Worm (Caenorhabditis elegans): ENCODE measurements around the gene C05D12.5.

Gene C05D12.5

ce11 chrII:11433942-11434341 lies at the start of gene C05D12.5:
TSS of gene C05D12.5 (plus strand) at chrII:11434242.
- TF ChIP-seq fkh-2 (tag; optimal IDR thresholded peaks at IDR 0.05) (no peak), zag-1 (tag; optimal IDR thresholded peaks at IDR 0.05) (no peak), elt-3 (tag; optimal IDR thresholded peaks at IDR 0.05) (no peak), hmg-11 (tag; optimal IDR thresholded peaks at IDR 0.05) (no peak), eor-1 (tag; optimal IDR thresholded peaks at IDR 0.05) (no peak), nhr-28 (tag; optimal IDR thresholded peaks at IDR 0.05) (no peak), nhr-76 (tag; optimal IDR thresholded peaks at IDR 0.05) (no peak), ZK546.5 (tag; optimal IDR thresholded peaks at IDR 0.05) (no peak), nhr-23 (tag; optimal IDR thresholded peaks at IDR 0.05) (no peak), skn-1 (tag; optimal IDR thresholded peaks at IDR 0.05) (no peak), snpc-4 (tag; optimal IDR thresholded peaks at IDR 0.05) (no peak), nhr-43 (tag; optimal IDR thresholded peaks at IDR 0.05; ENCODE audit: poor library complexity, severe bottlenecking) (no peak), lin-39 (tag; optimal IDR thresholded peaks at IDR 0.05) (no peak), daf-12 (tag; optimal IDR thresholded peaks at IDR 0.05) (no peak), nhr-25 (tag; optimal IDR thresholded peaks at IDR 0.05) (no peak), elt-2 (tag; optimal IDR thresholded peaks at IDR 0.05) (no peak), unc-39 (tag; optimal IDR thresholded peaks at IDR 0.05) (no peak)

- TF ChIP-seq lin-39 (tag; optimal IDR thresholded peaks at IDR 0.05) (no peak), daf-12 (tag; optimal IDR thresholded peaks at IDR 0.05) (no peak), nhr-11 (tag; optimal IDR thresholded peaks at IDR 0.05) (no peak), aly-2 (tag; optimal IDR thresholded peaks at IDR 0.05) (no peak), elt-1 (tag; optimal IDR thresholded peaks at IDR 0.05) (no peak), nhr-237 (tag; optimal IDR thresholded peaks at IDR 0.05) (no peak)
These were observed 47.1 kb upstream of the C05D12.5 start for ce11 chrII:11386950-11387349.

- TF ChIP-seq lin-39 (tag; optimal IDR thresholded peaks at IDR 0.05) (no peak), unc-39 (tag; optimal IDR thresholded peaks at IDR 0.05) (no peak), ceh-16 (tag; optimal IDR thresholded peaks at IDR 0.05) (no peak), lin-15B (tag; optimal IDR thresholded peaks at IDR 0.05) (no peak), mml-1 (tag; optimal IDR thresholded peaks at IDR 0.05) (no peak), eor-1 (tag; optimal IDR thresholded peaks at IDR 0.05) (no peak), nhr-12 (tag; optimal IDR thresholded peaks at IDR 0.05) (no peak), elt-2 (tag; optimal IDR thresholded peaks at IDR 0.05) (no peak), nhr-77 (tag; optimal IDR thresholded peaks at IDR 0.05) (no peak), ceh-82 (tag; optimal IDR thresholded peaks at IDR 0.05) (no peak), ztf-4 (tag; optimal IDR thresholded peaks at IDR 0.05) (no peak)
These were observed 43.2 kb upstream of the C05D12.5 start, which contains the start of gene shn-1 for ce11 chrII:11390865-11391264. TSS of gene shn-1 (minus strand) at chrII:11390965.

- no peak for TF ChIP-seq fkh-10 (GFP tag; optimal IDR thresholded peaks at IDR 0.05)
- no peak for TF ChIP-seq ceh-9 (tag; optimal IDR thresholded peaks at IDR 0.05)
- TF ChIP-seq fos-1 (tag; optimal IDR thresholded peaks at IDR 0.05) = no peak
- no peak for TF ChIP-seq nhr-11 (tag; optimal IDR thresholded peaks at IDR 0.05)
- TF ChIP-seq elt-1 (tag; optimal IDR thresholded peaks at IDR 0.05) = no peak
- no peak for TF ChIP-seq sea-2 (GFP tag; optimal IDR thresholded peaks at IDR 0.05)
- no peak for TF ChIP-seq nhr-23 (tag; optimal IDR thresholded peaks at IDR 0.05)
- TF ChIP-seq mdl-1 (tag; optimal IDR thresholded peaks at IDR 0.05) = no peak
- TF ChIP-seq nhr-77 (tag; optimal IDR thresholded peaks at IDR 0.05) = no peak
- TF ChIP-seq fkh-2 (tag; optimal IDR thresholded peaks at IDR 0.05) = no peak
- TF ChIP-seq lin-15B (tag; optimal IDR thresholded peaks at IDR 0.05) = no peak
- TF ChIP-seq eor-1 (tag; optimal IDR thresholded peaks at IDR 0.05) = no peak
- TF ChIP-seq nhr-12 (tag; optimal IDR thresholded peaks at IDR 0.05) = no peak
These were observed 41.7 kb upstream of the C05D12.5 start for ce11 chrII:11392390-11392789.

- TF ChIP-seq aly-2 (tag; optimal IDR thresholded peaks at IDR 0.05) = no peak
- no peak for TF ChIP-seq nhr-237 (tag; optimal IDR thresholded peaks at IDR 0.05)
- TF ChIP-seq ZK546.5 (tag; optimal IDR thresholded peaks at IDR 0.05) = no peak
- TF ChIP-seq ama-1 (optimal IDR thresholded peaks at IDR 0.05) = no peak
- TF ChIP-seq fkh-2 (tag; optimal IDR thresholded peaks at IDR 0.05) = no peak
- no peak for TF ChIP-seq R02D3.7 (tag; optimal IDR thresholded peaks at IDR 0.05)
- TF ChIP-seq jun-1 (tag; optimal IDR thresholded peaks at IDR 0.05) = no peak
- TF ChIP-seq tbx-2 (tag; optimal IDR thresholded peaks at IDR 0.05) = no peak
- no peak for TF ChIP-seq sea-2 (GFP tag; optimal IDR thresholded peaks at IDR 0.05)
- TF ChIP-seq ceh-9 (tag; optimal IDR thresholded peaks at IDR 0.05) = no peak
- TF ChIP-seq nhr-43 (tag; optimal IDR thresholded peaks at IDR 0.05; ENCODE audit: poor library complexity, severe bottlenecking) = no peak
- TF ChIP-seq nhr-12 (tag; optimal IDR thresholded peaks at IDR 0.05) = no peak
- TF ChIP-seq nhr-11 (tag; optimal IDR thresholded peaks at IDR 0.05) = no peak
- TF ChIP-seq fos-1 (tag; optimal IDR thresholded peaks at IDR 0.05) = no peak
- TF ChIP-seq nhr-23 (tag; optimal IDR thresholded peaks at IDR 0.05) = no peak
- no peak for TF ChIP-seq nhr-25 (tag; optimal IDR thresholded peaks at IDR 0.05)
These were observed 40.3 kb upstream of the C05D12.5 start for ce11 chrII:11393787-11394186.

Measured in whole organism, L3 larva.